Worm (Caenorhabditis elegans) whole organism, dauer: ENCODE data around the gene fbxa-190.
"Not testable (repeated sequence)": the region's sequence is repeated elsewhere in the genome, so short reads cannot be mapped to it uniquely, and the experiment has no call there.

Experiments
- unc-62 ChIP-seq: sonication (generic microtip); optimal IDR thresholded peaks from 2 replicates; lab custom pipeline; 2017; ENCODE audit warnings: missing biosample characterization, missing genetic modification reagents, missing genetic modification characterization

fbxa-190 gene

DNA sequence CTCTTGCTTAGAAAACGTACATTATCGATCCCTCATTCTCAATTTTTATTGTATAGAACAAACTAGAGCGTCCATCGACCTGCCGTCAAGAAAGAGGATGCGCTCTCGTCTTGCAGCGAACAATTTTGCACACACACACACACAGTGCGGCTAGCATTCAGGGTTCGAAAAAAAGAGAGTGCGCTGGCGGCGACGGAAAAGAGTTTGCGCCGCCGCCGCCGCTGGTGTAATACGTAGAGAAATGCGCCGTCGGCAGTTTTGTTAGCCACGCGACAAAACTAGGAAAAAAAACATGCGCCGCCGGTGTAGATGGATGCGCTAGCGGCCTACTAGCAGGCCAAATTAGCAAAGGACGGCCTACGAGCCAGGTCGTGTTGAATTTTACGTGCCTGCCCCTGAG, 11.7 kb downstream of the fbxa-190 start:
- no peak for TF ChIP-seq unc-62

DNA sequence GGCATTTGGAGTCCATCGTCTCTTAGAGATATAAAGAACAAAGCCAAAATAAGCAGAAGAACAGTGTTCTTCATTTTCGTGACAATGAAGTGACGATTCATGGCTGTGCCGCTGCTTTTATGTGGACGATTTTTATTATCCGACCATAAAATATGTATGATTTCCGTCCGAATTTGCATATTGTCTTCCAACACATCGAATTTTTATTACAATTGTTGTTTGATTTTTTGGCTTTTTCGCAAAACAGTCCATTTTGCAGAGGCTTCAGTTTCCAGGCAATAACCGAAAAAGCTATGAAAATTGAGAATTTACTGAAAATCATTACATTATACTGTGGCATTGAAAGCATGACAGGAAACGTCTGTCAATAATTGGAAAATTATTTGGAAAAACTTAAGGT, 12.7 kb downstream of the fbxa-190 start, which contains the start of gene F56C3.8:
F56C3.8 (minus strand) TSS at position 101 of the 400 bp plus-strand sequence.
- TF ChIP-seq unc-62 = no peak

DNA sequence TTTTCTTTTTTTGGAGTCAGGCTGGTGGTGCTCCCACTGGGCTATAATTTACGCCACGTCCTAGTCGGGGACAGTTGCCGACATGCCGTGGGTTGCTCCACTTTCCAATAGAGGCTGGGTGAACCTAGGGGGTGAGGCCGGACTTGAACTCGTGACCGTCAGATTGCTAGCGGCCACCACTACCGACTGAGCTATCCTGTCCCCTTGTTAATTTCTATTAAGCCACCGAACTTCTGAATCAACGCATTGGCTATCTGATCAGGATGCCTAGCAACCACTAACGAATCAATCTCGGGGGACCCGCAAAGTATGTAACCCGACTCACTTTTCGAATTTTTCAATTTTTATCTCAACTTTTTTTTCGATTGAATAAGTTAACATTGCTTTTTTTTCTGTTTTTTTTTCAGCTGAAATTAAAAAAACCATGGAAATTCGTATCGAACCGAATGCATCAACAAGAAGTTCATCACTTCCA, 15.1 kb downstream of the fbxa-190 start, which contains the start of gene F56C3.1:
F56C3.1 (plus strand) TSS at position 425 of the 475 bp plus-strand sequence.
- no peak for TF ChIP-seq unc-62

DNA sequence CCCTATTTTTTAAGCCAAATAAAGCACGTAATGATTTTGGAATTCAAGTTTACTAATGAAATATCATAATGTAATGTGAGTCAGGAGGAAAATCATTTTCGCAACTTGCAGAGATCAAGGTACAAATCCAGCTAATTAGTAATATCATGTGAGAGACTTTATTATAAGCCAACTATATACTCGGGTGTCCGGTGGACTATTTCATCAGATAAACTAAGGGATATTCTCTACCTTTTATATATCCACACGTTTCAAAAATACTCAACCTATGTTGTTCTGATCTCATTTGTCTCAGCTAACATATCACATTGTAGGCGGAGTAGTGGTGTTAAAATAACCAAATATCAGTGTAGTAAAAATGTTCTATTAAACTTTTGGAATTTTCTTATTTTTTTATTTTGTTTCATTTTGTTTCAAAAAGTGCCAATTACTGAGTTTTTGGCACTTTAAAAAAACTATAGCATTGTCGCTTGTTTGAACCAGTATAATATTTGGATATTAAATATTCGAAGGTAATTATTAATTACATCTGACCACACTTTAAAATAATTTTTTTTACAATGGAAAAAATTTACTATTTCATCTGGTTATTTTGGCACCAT, 17.7 kb downstream of the fbxa-190 start:
- no peak for TF ChIP-seq unc-62

DNA sequence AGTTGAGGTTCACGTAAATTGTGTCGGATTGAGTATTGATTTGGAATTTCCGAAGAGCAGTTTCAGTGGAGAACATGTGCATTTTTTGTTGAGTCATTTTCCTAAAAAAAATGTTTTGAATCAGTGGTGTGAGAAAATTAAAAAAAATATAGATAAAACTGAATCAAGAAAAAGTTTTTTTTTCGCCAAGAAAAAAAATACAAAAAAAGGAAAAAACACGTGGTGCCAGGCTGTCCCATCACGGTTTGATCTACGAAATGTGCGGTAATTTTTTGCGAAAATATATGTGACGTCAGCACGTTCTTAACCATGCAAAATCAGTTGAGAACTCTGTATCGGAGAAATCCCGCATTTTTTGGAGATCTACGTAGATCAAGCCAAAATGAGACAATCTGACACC, 22.1 kb downstream of the fbxa-190 start, which contains the start of gene F56C3.9:
F56C3.9 (minus strand) TSS at position 101 of the 400 bp plus-strand sequence.
- TF ChIP-seq unc-62 = no peak

DNA sequence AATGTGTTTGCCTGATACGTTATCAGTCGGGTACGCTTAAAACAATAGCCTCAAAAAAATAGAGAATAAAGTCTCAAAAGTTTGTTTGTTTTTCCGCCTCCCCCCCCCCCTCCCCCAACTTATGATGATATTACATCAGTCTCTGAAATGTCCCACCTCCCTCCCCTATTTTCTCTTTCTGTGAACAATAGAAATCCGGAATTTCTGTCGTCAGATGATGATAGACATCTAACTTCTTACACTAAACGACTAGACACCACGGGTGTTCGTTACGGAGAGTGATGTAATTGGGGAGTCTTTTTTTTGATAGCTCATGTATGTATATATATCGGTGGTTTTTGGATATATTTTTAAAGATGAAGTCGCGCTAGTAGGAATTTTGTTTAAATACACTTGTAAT, 22.6 kb downstream of the fbxa-190 start:
- no peak for TF ChIP-seq unc-62

DNA sequence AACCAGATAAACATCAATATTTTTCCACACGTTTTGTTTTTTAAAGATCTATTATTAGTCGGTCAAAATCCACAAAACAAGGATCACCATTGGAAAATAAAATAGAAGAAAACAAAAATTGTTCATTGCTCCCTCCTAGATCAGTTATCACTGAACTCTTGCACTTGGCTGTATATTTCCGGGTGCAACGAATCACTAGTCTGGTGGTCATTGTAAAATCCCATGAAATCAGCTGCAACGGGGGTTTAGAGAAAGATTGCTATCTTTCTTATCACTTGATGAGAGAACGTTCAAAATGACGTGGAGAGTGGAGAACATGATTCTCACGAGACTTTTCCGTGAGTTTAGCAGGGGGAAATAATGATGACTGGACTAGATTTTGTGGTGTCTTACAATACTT, 24.0 kb downstream of the fbxa-190 start:
- no peak for TF ChIP-seq unc-62

DNA sequence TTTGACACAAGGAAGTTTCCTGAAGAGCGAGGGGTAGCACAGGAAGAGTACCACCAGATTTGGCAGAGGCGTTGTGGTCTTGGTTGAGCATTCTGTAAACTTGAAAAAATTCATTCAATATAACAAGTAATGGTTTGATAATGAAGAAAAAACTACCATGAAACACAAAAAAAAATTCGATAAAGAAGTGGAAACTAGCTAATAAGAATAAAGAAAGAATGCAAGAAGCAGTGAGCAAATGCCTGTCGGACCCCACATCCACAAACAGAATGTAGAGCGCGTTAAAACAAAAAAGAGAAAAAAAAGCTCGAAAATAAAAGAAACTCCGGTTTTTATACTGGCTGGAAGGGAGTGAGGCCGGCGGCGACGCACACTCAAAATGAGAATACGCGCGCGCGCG, 25.7 kb downstream of the fbxa-190 start, which contains the start of gene H39E20.1:
H39E20.1 (minus strand) TSS at position 101 of the 400 bp plus-strand sequence.
- no peak for TF ChIP-seq unc-62

DNA sequence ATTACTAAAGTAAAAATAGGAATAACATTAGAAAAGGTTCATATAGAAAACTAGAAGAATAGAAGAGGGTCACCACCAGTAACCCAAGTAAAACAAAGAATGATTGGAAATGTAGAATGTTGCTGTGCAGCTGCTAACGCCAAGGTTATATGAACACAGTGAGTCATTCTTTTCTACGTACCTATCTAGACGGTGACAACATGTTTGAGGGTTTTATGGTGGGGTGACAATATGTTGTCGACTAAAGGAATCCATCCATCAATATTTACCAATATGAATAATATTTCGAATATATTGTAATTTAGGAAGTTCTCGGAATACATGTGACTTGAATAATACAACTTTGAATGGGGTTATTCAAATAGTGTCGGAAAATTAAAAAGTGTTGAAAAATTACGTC, 29.4 kb downstream of the fbxa-190 start, which contains the start of gene ZK402.5:
ZK402.5 (minus strand) TSS at position 101 of the 400 bp plus-strand sequence.
- no peak for TF ChIP-seq unc-62

DNA sequence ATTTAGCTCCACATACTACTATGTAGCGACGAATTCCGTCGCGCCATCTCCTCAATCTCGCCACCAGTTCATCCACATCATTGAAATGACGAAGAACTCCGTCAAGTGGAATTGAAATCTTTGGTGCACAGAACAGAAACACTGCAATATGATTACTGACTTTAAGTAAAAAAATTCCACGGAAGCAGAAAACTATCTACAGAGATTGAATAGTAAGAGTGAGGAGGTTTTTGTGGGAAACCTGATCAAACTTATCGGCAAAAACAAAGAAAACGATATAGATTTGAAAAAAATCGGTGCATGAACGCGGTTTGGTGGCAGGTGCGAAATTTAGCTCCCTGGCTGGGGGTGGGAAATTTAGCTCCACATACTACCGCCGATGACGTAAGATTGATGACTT, 31.6 kb downstream of the fbxa-190 start, which contains the start of gene ZK402.2:
ZK402.2 (plus strand) TSS at position 301 of the 400 bp plus-strand sequence.
- TF ChIP-seq unc-62 = not testable (repeated sequence)

DNA sequence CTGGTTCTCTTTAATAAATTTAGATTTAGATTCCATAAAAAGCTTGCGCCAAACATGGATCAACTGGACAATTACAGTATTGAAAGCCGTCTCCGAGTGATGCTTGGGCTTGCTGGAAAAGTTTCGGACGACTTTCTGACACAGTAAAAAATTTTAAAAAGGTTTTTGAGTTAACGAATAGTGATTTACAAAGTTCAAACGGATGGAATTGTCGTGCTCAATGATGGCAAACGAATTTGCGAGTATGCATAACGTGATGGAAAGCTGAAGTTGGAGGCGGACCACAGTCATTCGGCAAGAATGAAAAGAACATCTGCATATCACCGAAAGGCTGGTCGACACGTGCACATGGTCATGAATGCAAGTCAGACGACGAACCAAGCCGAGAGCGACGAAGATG, 32.2 kb downstream of the fbxa-190 start, which contains the start of gene ZK402.1:
ZK402.1 (plus strand) TSS at position 301 of the 400 bp plus-strand sequence.
- TF ChIP-seq unc-62 = not testable (repeated sequence)

DNA sequence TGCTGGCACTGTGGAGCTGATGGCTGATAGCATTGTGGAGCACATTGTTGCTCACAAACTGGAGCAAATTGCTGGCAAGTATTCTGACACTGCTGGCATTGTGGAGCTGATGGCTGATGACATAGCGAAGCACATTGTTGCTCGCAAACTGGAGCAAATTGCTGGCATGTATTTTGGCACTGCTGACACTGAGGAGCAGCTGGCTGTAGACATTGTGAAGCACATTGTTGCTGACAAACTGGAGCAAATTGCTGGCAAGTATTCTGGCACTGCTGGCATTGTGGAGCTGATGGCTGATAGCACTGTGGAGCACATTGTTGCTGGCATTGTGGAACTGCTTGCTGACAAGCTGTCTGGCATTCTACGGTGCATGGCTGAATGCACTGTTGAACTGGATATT, 37.4 kb downstream of the fbxa-190 start:
- TF ChIP-seq unc-62 = no peak

DNA sequence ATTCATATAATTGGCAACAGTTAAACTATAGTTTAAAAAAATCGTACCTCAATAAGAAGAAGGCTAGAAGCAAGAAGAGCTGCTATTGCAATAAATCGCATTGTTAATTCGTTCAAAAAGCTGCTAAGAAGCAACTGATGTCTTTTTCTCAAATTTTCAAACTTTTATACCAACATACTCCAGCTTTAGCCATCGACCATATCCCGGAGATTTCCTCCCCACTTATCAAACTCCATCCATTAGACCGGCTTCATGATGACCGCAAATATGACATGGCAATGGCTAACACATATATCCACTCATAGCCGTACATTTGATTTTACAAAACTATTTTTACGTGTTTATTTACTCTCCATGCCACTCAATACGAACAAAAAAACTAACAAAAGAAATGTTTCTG, 38.7 kb downstream of the fbxa-190 start, which contains the start of gene abu-2:
abu-2 (minus strand) TSS at position 101 of the 400 bp plus-strand sequence.
- no peak for TF ChIP-seq unc-62

DNA sequence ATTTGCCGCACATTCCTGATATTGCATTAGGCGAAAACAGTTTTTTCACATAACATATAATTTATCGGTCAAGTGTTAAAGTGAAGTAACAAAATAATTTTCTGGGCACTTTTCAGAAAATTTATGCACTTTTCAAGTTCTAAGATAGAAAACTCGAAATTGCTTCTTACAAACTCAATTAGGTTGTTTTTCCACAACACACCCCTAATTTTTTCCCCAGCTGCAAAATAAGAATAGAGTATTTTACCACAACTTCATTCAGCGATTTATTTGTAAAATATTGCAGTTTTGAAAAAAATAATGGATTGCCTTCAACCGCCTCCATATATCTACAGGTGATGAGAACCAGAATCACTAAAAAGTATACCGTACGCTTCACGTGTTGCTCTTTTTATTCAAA, 41.0 kb downstream of the fbxa-190 start, which contains the start of gene srh-19:
srh-19 (plus strand) TSS at position 301 of the 400 bp plus-strand sequence.
- no peak for TF ChIP-seq unc-62

DNA sequence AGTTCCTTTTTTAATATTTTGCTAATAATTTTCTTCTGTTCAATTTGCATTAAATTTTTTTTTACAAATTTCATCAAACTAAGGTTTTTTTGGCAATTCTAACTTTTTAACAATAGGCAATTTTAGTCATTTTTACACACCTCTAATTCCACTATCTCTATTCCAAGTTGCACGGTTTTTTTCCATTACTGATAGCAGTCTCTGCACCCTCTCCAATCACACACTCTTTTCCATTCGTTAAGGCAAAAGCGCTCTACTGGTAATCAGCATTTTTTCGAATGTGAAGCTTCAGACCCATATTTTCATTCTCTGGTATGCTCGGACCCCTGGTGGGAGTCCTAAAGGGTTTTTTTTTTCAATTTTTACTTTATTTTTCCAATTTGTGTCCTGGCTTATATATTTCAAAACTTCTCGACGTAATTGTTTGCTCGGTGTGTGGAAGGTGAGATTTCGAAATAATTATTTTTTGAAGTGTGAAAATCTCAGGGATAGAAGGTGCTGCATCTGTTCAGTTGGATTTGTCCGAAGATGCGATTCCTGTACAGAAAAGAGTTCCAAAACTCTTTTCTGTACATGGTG, 45.1 kb downstream of the fbxa-190 start, which contains the start of the genes F19G12.4 and F19G12.8:
F19G12.4 (plus strand) TSS at position 529 of the 579 bp plus-strand sequence.
F19G12.8 (plus strand) TSS at position 545 of the 579 bp plus-strand sequence.
- no peak for TF ChIP-seq unc-62

DNA sequence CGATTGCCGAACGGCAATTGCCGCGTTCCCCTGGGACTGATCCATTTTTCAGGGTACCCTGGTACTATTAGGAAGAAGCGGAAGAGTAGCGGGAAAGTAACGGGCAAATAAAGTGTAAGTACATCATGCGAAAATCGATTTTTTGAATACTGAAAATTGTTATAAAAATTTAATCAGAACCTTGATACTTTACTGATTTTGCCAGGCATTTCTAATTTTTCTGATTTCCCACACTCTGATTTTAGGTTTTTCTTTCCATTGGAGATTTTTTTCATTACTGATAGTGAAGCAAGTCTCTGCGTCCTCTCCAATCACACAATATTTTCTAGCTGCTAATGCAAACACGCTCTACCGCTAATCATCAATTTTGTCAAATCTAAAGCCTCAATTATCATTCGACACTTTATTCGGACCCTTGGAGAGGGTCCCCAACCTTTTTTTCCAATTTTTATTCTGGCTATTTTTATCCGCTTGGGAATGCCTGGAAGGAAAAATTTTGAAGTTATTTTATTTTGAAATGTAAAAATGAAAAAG, 47.4 kb downstream of the fbxa-190 start, which contains the start of gene F19G12.9:
F19G12.9 (plus strand) TSS at position 51 of the 534 bp plus-strand sequence.
- TF ChIP-seq unc-62 = no peak

DNA sequence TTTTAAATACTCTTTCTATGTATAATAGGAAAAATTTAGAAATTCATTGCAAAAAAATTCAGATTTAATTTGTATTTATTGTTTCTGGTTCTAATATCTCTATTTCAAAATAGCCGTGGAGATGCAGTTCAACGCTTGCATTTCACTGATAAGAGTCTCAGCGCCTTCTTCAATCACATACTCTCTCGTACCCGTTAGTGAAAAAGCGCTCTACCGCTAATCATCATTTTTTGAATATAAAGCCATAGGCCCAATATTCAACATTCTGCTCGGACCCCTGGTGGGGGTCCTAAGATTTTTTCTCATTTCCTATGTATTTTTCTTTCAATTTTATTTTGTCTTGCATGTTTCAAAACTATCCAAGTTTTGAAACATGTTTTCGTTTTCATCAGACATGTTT, 48.7 kb downstream of the fbxa-190 start:
- TF ChIP-seq unc-62 = no peak
